Worm (Caenorhabditis elegans) whole organism, early embryonic: ENCODE results near the gene igcm-1.

ENCODE experiments used
- B0310.2 ChIP-seq: sonication (generic microtip); optimal IDR thresholded peaks from 2 replicates; lab custom pipeline; 2016; ENCODE audit warnings: mild to moderate bottlenecking, missing genetic modification characterization, missing compliant biosample characterization
- ets-7 ChIP-seq: sonication (generic microtip); optimal IDR thresholded peaks from 2 replicates; lab custom pipeline; 2016; ENCODE audit warnings: missing genotype, missing genetic modification characterization, missing compliant biosample characterization
- flt-1 ChIP-seq: fragments of 200-800 bp; sonication (Bioruptor generic); IDR thresholded peaks from 2 replicates; pipeline ENCODE4 v1.3.6; 2022; ENCODE audit warnings: missing genetic modification characterization, missing compliant biosample characterization
- pes-1 ChIP-seq: fragments of 200-800 bp; sonication (Bioruptor generic); IDR thresholded peaks from 2 replicates; pipeline ENCODE4 v1.3.6; 2022; ENCODE audit warnings: missing genetic modification reagents, missing genetic modification characterization, missing compliant biosample characterization
- scrt-1 ChIP-seq: fragments of 200-800 bp; sonication (Bioruptor generic); IDR thresholded peaks from 2 replicates; pipeline ENCODE4 v1.3.6; 2022; ENCODE audit warnings: missing genetic modification characterization, missing compliant biosample characterization

- TF ChIP-seq B0310.2 (tag; lab: Kevin White, UChicago) (no peak), flt-1 (GFP tag; lab: Robert Waterston, UW) (no peak), ets-7 (tag; lab: Kevin White, UChicago) (no peak), pes-1 (GFP tag; lab: Robert Waterston, UW) (no peak), scrt-1 (GFP tag; lab: Robert Waterston, UW) (no peak)
Observed at ce11 chrX:825924-826323, 25.4 kb downstream of the igcm-1 start.
